Fruit fly (Drosophila melanogaster) Kc167 (cell line): ENCODE measurements around the gene Sfp36F.

ENCODE experiments used
- Sin3A ChIP-seq: fragments of >200 bp; optimal IDR thresholded peaks from 2 replicates; lab custom pipeline; 2018; ENCODE audit warnings: missing external identifiers
- insv ChIP-seq: fragments of >200 bp; optimal IDR thresholded peaks from 3 replicates; lab custom pipeline; 2018; ENCODE audit warnings: missing external identifiers

- TF ChIP-seq insv (no peak), Sin3A (lab: Kevin White, UChicago) (no peak)
These were observed 32.8 kb downstream of the Sfp36F start for dm6 chr2L:18325120-18325581.
